Fruit fly (Drosophila melanogaster) whole organism, prepupa: ENCODE data around the gene CG42853.
A peak's percentile ranks its signal among the peaks of the same experiment; 100 is the strongest.

Source experiments
- CG11762 ChIP-seq: fragments of 200-800 bp; sonication (Bioruptor generic); optimal IDR thresholded peaks from 3 replicates; lab custom pipeline; 2016; ENCODE audit warnings: missing biosample characterization, missing genetic modification characterization; ENCODE audit not compliant: insufficient read depth
- CG16779 ChIP-seq: fragments of 200-800 bp; sonication (Bioruptor generic); optimal IDR thresholded peaks from 3 replicates; lab custom pipeline; 2017; ENCODE audit warnings: missing biosample characterization, mild to moderate bottlenecking, missing genetic modification characterization
- CG31627 ChIP-seq: fragments of 200-800 bp; sonication (Bioruptor generic); optimal IDR thresholded peaks from 3 replicates; lab custom pipeline; 2016; ENCODE audit warnings: missing biosample characterization, missing genetic modification characterization
- CG6808 ChIP-seq: fragments of 200-800 bp; sonication (Bioruptor generic); optimal IDR thresholded peaks from 3 replicates; lab custom pipeline; 2017; ENCODE audit warnings: missing biosample characterization, missing genetic modification characterization, mild to moderate bottlenecking, moderate library complexity, missing genetic modification reagents
- CG9139 ChIP-seq: fragments of 200-800 bp; sonication (Bioruptor generic); optimal IDR thresholded peaks from 3 replicates; lab custom pipeline; 2017; ENCODE audit warnings: missing biosample characterization, mild to moderate bottlenecking, missing genetic modification characterization
- Eip75B ChIP-seq: fragments of 200-800 bp; sonication (Bioruptor generic); optimal IDR thresholded peaks from 3 replicates; lab custom pipeline; 2016; ENCODE audit warnings: missing biosample characterization, missing genetic modification characterization
- Hr39 ChIP-seq: fragments of 200-800 bp; sonication (Bioruptor generic); optimal IDR thresholded peaks from 2 replicates; lab custom pipeline; 2016; ENCODE audit warnings: missing biosample characterization, missing genetic modification characterization
- fkh ChIP-seq: fragments of 200-800 bp; sonication (Bioruptor generic); optimal IDR thresholded peaks from 3 replicates; lab custom pipeline; 2017; ENCODE audit warnings: missing biosample characterization, mild to moderate bottlenecking, missing genetic modification characterization, moderate library complexity
- net ChIP-seq: fragments of 200-800 bp; sonication (Bioruptor generic); optimal IDR thresholded peaks from 3 replicates; lab custom pipeline; 2016; ENCODE audit warnings: missing biosample characterization, missing genetic modification characterization
- svp ChIP-seq: fragments of 200-800 bp; sonication (Bioruptor generic); peaks from one replicate; lab custom pipeline; 2016; ENCODE audit warnings: missing biosample characterization, missing genetic modification characterization
- vri ChIP-seq: fragments of 200-800 bp; sonication (Bioruptor generic); optimal IDR thresholded peaks from 3 replicates; lab custom pipeline; 2016; ENCODE audit warnings: missing biosample characterization, mild to moderate bottlenecking, missing genetic modification characterization

DNA sequence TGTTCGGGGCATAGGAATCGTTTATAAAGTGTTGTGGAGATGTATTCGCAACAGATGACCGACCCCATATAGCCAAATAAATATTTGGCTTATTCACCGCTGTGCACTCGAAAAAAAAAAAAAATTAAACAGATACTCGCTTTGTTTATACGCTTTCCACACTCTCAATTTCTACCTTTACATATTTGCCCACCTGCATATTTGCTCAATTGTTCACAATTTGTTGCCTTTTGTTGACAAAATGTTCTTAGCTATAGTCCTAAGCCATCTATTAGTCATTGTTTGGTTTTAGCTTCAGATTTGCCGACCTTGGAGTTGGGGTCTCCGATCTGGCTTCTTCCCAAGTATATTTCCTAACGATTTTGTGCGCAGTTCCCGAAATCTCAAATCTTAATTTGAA, 21.2 kb upstream of the CG42853 start:
- TF ChIP-seq vri (GFP tag; lab: Kevin White, UChicago) (no peak), CG9139 (GFP tag; lab: Kevin White, UChicago) (no peak), CG31627 (GFP tag; lab: Kevin White, UChicago) (no peak), Eip75B (no peak), fkh (peak; percentile 61), Hr39 (GFP tag; lab: Kevin White, UChicago) (no peak), net (GFP tag; lab: Kevin White, UChicago) (no peak), CG6808 (GFP tag; lab: Kevin White, UChicago) (no peak), CG16779 (tag; lab: Kevin White, UChicago) (no peak), svp (GFP tag; lab: Kevin White, UChicago) (no peak), CG11762 (GFP tag; lab: Kevin White, UChicago) (no peak)
